Fruit fly (Drosophila melanogaster) whole organism, embryonic: ENCODE measurements around the gene CG43355.

Experiments
- Ada2b ChIP-seq: fragments of 200-800 bp; sonication (Bioruptor generic); IDR thresholded peaks from 2 replicates; pipeline ENCODE4 v1.3.6; 2022; ENCODE audit warnings: missing biosample characterization, missing genetic modification characterization
- Atf6 ChIP-seq: fragments of 200-800 bp; sonication (Bioruptor generic); IDR thresholded peaks from 2 replicates; pipeline ENCODE4 v1.3.6; 2022; ENCODE audit warnings: missing biosample characterization, missing genetic modification characterization
- BEAF-32 ChIP-seq: fragments of 200-800 bp; sonication (Bioruptor generic); optimal IDR thresholded peaks from 3 replicates; lab custom pipeline; 2017; ENCODE audit warnings: missing biosample characterization, missing genetic modification characterization, mild to moderate bottlenecking, moderate library complexity, missing genetic modification reagents
- CG10147 ChIP-seq: fragments of 200-800 bp; sonication (Bioruptor generic); optimal IDR thresholded peaks from 2 replicates; lab custom pipeline; 2019; ENCODE audit warnings: missing biosample characterization, mild to moderate bottlenecking, missing genetic modification characterization, moderate library complexity
- CG10321 ChIP-seq: fragments of 200-800 bp; sonication (Bioruptor generic); IDR thresholded peaks from 2 replicates; pipeline ENCODE4 v1.3.6; 2022; ENCODE audit warnings: missing biosample characterization, missing genetic modification characterization
- CG12071 ChIP-seq: fragments of 200-800 bp; sonication (Bioruptor generic); optimal IDR thresholded peaks from 3 replicates; lab custom pipeline; 2018; ENCODE audit warnings: missing biosample characterization, mild to moderate bottlenecking, missing genetic modification characterization
- CG12236 ChIP-seq: fragments of 200-800 bp; sonication (Bioruptor generic); optimal IDR thresholded peaks from 2 replicates; lab custom pipeline; 2016; ENCODE audit warnings: missing biosample characterization, missing genetic modification characterization
- CG12769 ChIP-seq: fragments of 200-800 bp; sonication (Bioruptor generic); optimal IDR thresholded peaks from 2 replicates; lab custom pipeline; 2019; ENCODE audit warnings: missing biosample characterization, mild to moderate bottlenecking, missing genetic modification characterization, moderate library complexity
- CG17612 ChIP-seq: fragments of 200-800 bp; sonication (Bioruptor generic); IDR thresholded peaks from 2 replicates; pipeline ENCODE4 v1.3.6; 2022; ENCODE audit warnings: missing biosample characterization, missing genetic modification characterization
- CG18011 ChIP-seq: fragments of 200-800 bp; sonication (Bioruptor generic); optimal IDR thresholded peaks from 2 replicates; lab custom pipeline; 2017; ENCODE audit warnings: missing biosample characterization, missing genetic modification characterization, mild to moderate bottlenecking, moderate library complexity, missing genotype
- CG18619 ChIP-seq: fragments of 200-800 bp; sonication (Bioruptor generic); optimal IDR thresholded peaks from 3 replicates; lab custom pipeline; 2017; ENCODE audit warnings: missing biosample characterization, mild to moderate bottlenecking, missing genetic modification characterization
- CG2129 ChIP-seq: fragments of 200-800 bp; sonication (Bioruptor generic); IDR thresholded peaks from 2 replicates; pipeline ENCODE4 v1.3.6; 2022; ENCODE audit warnings: missing biosample characterization, missing genetic modification characterization; ENCODE audit not compliant: partially characterized antibody
- CG2199 ChIP-seq: fragments of 200-800 bp; sonication (Bioruptor generic); IDR thresholded peaks from 3 replicates; pipeline ENCODE4 v1.3.6; 2022; ENCODE audit warnings: missing biosample characterization, missing genetic modification characterization
- CG32767 ChIP-seq: fragments of 200-800 bp; sonication (Bioruptor generic); IDR thresholded peaks from 2 replicates; pipeline ENCODE4 v1.3.6; 2022; ENCODE audit warnings: missing biosample characterization, missing genetic modification characterization
- CG9876 ChIP-seq: fragments of 200-800 bp; sonication (Bioruptor generic); optimal IDR thresholded peaks from 2 replicates; lab custom pipeline; 2016; ENCODE audit warnings: missing biosample characterization, missing genetic modification characterization
- Dad ChIP-seq: fragments of 200-800 bp; sonication (Bioruptor generic); optimal IDR thresholded peaks from 3 replicates; lab custom pipeline; 2016; ENCODE audit warnings: missing biosample characterization, missing genetic modification characterization
- Deaf1 ChIP-seq: fragments of 200-800 bp; optimal IDR thresholded peaks from 3 replicates; lab custom pipeline; 2019; ENCODE audit warnings: missing biosample characterization, mild to moderate bottlenecking, missing genetic modification characterization, moderate library complexity
- GATAe ChIP-seq: fragments of 200-800 bp; sonication (Bioruptor generic); conservative IDR thresholded peaks from 2 replicates; pipeline ENCODE4 v1.3.6; 2022; ENCODE audit warnings: missing biosample characterization, missing genetic modification characterization
- Hr39 ChIP-seq: fragments of >200 bp; optimal IDR thresholded peaks from 2 replicates; lab custom pipeline; 2017
- Hsf ChIP-seq: fragments of 200-800 bp; sonication (Bioruptor generic); optimal IDR thresholded peaks from 3 replicates; lab custom pipeline; 2016; ENCODE audit warnings: missing biosample characterization, missing genetic modification characterization
- Nf-YB ChIP-seq: fragments of 200-800 bp; sonication (Bioruptor generic); optimal IDR thresholded peaks from 3 replicates; lab custom pipeline; 2019; ENCODE audit warnings: missing biosample characterization, mild to moderate bottlenecking, missing genetic modification characterization, moderate library complexity
- Nf-YC ChIP-seq: fragments of 200-800 bp; optimal IDR thresholded peaks from 3 replicates; lab custom pipeline; 2019; ENCODE audit warnings: missing biosample characterization, mild to moderate bottlenecking, missing genetic modification characterization, moderate library complexity
- Side ChIP-seq: fragments of 200-800 bp; sonication (Bioruptor generic); optimal IDR thresholded peaks from 2 replicates; lab custom pipeline; 2016; ENCODE audit warnings: missing biosample characterization, missing genetic modification characterization
- Stat92E ChIP-seq, 3 experiments: fragments of >200 bp in 2 of 3; fragments of 200-800 bp in 1 of 3; sonication (Bioruptor generic) in 1 of 3; optimal IDR thresholded peaks; 2 replicates each; lab custom pipeline; 2017 to 2019; ENCODE audit warnings: missing biosample characterization in 3 of 3, missing genetic modification characterization in 3 of 3, mild to moderate bottlenecking in 1 of 3, moderate library complexity in 1 of 3
- abd-A ChIP-seq: fragments of 200-800 bp; sonication (Bioruptor generic); optimal IDR thresholded peaks from 3 replicates; lab custom pipeline; 2019; ENCODE audit warnings: missing biosample characterization, mild to moderate bottlenecking, missing genetic modification characterization, moderate library complexity
- amos ChIP-seq: fragments of 200-800 bp; sonication (Bioruptor generic); IDR thresholded peaks from 2 replicates; pipeline ENCODE4 v1.3.6; 2022; ENCODE audit warnings: missing biosample characterization, missing genetic modification characterization; ENCODE audit not compliant: partially characterized antibody
- cg ChIP-seq: fragments of 200-800 bp; sonication (Bioruptor generic); optimal IDR thresholded peaks from 3 replicates; lab custom pipeline; 2019; ENCODE audit warnings: missing biosample characterization, mild to moderate bottlenecking, missing genetic modification characterization, moderate library complexity
- crol ChIP-seq: fragments of 200-800 bp; sonication (Bioruptor generic); IDR thresholded peaks from 2 replicates; pipeline ENCODE4 v1.3.6; 2022; ENCODE audit warnings: missing biosample characterization, missing genetic modification characterization
- dysf ChIP-seq: fragments of 200-800 bp; sonication (Bioruptor generic); IDR thresholded peaks from 3 replicates; pipeline ENCODE4 v1.3.6; 2022; ENCODE audit warnings: missing biosample characterization, missing genetic modification characterization
- ewg ChIP-seq: fragments of 200-800 bp; sonication (Bioruptor generic); optimal IDR thresholded peaks from 3 replicates; lab custom pipeline; 2017; ENCODE audit warnings: mild to moderate bottlenecking, missing biosample characterization, missing genetic modification reagents, missing genetic modification characterization
- exex ChIP-seq: fragments of 200-800 bp; sonication (Bioruptor generic); optimal IDR thresholded peaks from 4 replicates; lab custom pipeline; 2018; ENCODE audit warnings: missing biosample characterization, mild to moderate bottlenecking, missing genetic modification characterization, moderate library complexity
- fru ChIP-seq: fragments of >200 bp; optimal IDR thresholded peaks from 2 replicates; lab custom pipeline; 2017
- insv ChIP-seq, 2 experiments: fragments of 200-800 bp; sonication (Bioruptor generic); optimal IDR thresholded peaks; 3 replicates each; lab custom pipeline; 2016 to 2018; ENCODE audit warnings: missing biosample characterization in 2 of 2, missing genetic modification characterization in 2 of 2
- kay ChIP-seq: fragments of 200-800 bp; sonication (Bioruptor generic); optimal IDR thresholded peaks from 2 replicates; lab custom pipeline; 2016; ENCODE audit warnings: missing biosample characterization, missing genetic modification characterization
- ken ChIP-seq: fragments of 200-800 bp; sonication (Bioruptor generic); IDR thresholded peaks from 3 replicates; pipeline ENCODE4 v1.3.6; 2022; ENCODE audit warnings: missing biosample characterization, missing genetic modification characterization
- lola ChIP-seq, 3 experiments: fragments of >200 bp in 2 of 3; fragments of 200-800 bp in 1 of 3; sonication (Bioruptor generic) in 1 of 3; optimal IDR thresholded peaks; 2 replicates each; lab custom pipeline; 2017 to 2019; ENCODE audit warnings: missing biosample characterization in 3 of 3, missing genetic modification characterization in 3 of 3, mild to moderate bottlenecking in 1 of 3, moderate library complexity in 1 of 3
- nerfin-1 ChIP-seq: fragments of 200-800 bp; sonication (Bioruptor generic); optimal IDR thresholded peaks from 3 replicates; lab custom pipeline; 2019; ENCODE audit warnings: missing biosample characterization, mild to moderate bottlenecking, missing genetic modification characterization, moderate library complexity
- repo ChIP-seq: fragments of 200-800 bp; sonication (Bioruptor generic); optimal IDR thresholded peaks from 2 replicates; lab custom pipeline; 2016; ENCODE audit warnings: missing biosample characterization, missing genetic modification characterization
- seq ChIP-seq: fragments of 200-800 bp; sonication (Bioruptor generic); IDR thresholded peaks from 2 replicates; pipeline ENCODE4 v1.3.6; 2022; ENCODE audit warnings: missing biosample characterization, missing genetic modification characterization
- zfh2 ChIP-seq: fragments of 200-800 bp; sonication (Bioruptor generic); optimal IDR thresholded peaks from 2 replicates; lab custom pipeline; 2016; ENCODE audit warnings: missing biosample characterization, missing genetic modification characterization

Gene CG43355

dm6 chr2L:11471979-11472514, 12.5 kb upstream of the CG43355 start (continued):
- TF ChIP-seq CG12236 (no peak), CG9876 (GFP tag; lab: Kevin White, UChicago) (no peak), Side (GFP tag; lab: Kevin White, UChicago) (no peak), repo (no peak), ken (GFP tag; lab: Robert Waterston, UW) (no peak), Atf6 (GFP tag; lab: Robert Waterston, UW) (no peak), dysf (peak; percentile 39; the same call in 1 of the 3 replicates), zfh2 (no peak), CG2129 (GFP tag; lab: Robert Waterston, UW) (no peak), exex (tag; lab: Kevin White, UChicago) (no peak), amos (GFP tag; lab: Robert Waterston, UW) (no peak), CG10321 (no peak)

DNA sequence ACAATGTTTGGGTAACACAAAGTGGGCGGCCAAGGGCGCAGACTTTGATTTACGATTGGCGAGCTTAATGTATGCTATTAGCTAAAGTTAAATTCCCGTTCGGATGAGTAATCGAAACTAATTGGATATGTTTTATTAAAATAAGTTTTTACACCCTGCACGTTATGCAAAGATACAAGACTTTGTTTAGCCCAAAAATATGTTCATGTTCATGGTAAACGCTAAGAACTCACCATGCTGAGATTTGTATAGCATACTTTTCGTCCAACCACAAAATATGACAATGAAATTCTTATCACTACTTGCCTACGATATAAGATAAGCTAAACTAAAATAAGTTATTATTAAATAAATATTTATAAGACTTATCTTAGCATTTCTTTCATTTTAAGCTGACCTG, 9.5 kb upstream of the CG43355 start:
- TF ChIP-seq fru (lab: Kevin White, UChicago) = no peak
- TF ChIP-seq kay = no peak
- TF ChIP-seq Stat92E (GFP tag; optimal IDR thresholded peaks at IDR 0.05; lab: Kevin White, UChicago) = peak in 1 of 3 experiments; percentile 36
- 0 out of 3 replicates have a peak, but pooled peaks have one; percentile 26 for TF ChIP-seq CG2199
- no peak for TF ChIP-seq Hsf (GFP tag; lab: Kevin White, UChicago)
- TF ChIP-seq CG17612 (GFP tag; lab: Robert Waterston, UW) = 0 out of 2 replicates have a peak, but pooled peaks have one; percentile 20
- TF ChIP-seq Hr39 (lab: Kevin White, UChicago) = no peak
- no peak for TF ChIP-seq CG10147 (GFP tag; lab: Kevin White, UChicago)
- peak in 1 of 3 experiments; percentile 13 for TF ChIP-seq lola (GFP tag; optimal IDR thresholded peaks at IDR 0.05; lab: Kevin White, UChicago)
- TF ChIP-seq BEAF-32 = no peak
- no peak for TF ChIP-seq CG18619
- TF ChIP-seq Ada2b (GFP tag; lab: Robert Waterston, UW) = no peak
- TF ChIP-seq CG18011 = no peak

DNA sequence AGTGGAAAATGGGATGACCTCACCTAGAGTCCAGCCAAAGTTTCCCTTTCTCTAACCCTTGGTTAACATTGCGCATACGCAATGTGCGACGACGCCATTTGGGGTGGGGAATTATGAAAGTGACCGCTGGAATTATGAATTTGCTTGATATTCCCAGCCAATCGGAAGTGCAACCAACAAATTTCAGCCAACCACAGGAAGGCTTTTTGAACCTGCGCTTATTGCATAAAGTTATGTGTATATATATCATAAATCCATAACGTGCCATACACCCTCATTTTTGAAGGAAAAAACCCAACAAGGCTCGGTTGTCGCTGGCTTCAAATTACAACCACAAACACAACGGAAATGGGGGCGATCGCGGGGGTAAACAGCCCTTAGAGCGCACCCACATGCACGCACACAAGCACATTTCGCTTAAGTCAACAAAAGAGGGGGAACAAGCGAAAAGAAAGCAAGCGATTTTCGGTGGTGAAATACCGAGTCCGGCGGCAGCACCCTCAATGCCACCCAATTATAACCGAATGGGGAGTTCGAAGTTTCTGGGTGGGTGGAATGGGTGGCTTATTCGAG, 4.0 kb downstream of the CG43355 start:
- peak; percentile 26 for TF ChIP-seq CG12071 (GFP tag; lab: Kevin White, UChicago)
- TF ChIP-seq GATAe (GFP tag; lab: Robert Waterston, UW) = no peak
- no peak for TF ChIP-seq CG9876 (GFP tag; lab: Kevin White, UChicago)
- TF ChIP-seq seq = peak; percentile 62; the same call in 1 of the 2 replicates
- TF ChIP-seq crol (GFP tag; lab: Robert Waterston, UW) = peak; percentile 37; the same call in 1 of the 2 replicates
- TF ChIP-seq cg = peak; percentile 53
- TF ChIP-seq insv (GFP tag; optimal IDR thresholded peaks at IDR 0.05; lab: Kevin White, UChicago) = no peak
- TF ChIP-seq Deaf1 (tag; lab: Kevin White, UChicago) = peak; percentile 51
- peak; percentile 58 for TF ChIP-seq ewg
- TF ChIP-seq abd-A (tag; lab: Kevin White, UChicago) = peak; percentile 83
- TF ChIP-seq CG12769 = no peak
- TF ChIP-seq Dad (GFP tag; lab: Kevin White, UChicago) = no peak
- peak; percentile 2 for TF ChIP-seq nerfin-1
- TF ChIP-seq Nf-YB (GFP tag; lab: Kevin White, UChicago) = peak; percentile 94
- TF ChIP-seq Nf-YC (tag; lab: Kevin White, UChicago) = peak; percentile 95
- TF ChIP-seq CG32767 (GFP tag; lab: Robert Waterston, UW) = 0 out of 2 replicates have a peak, but pooled peaks have one; percentile 25
